Worm (Caenorhabditis elegans) whole organism, L3 larva: Measurements from ENCODE around the gene gpr-1.
A peak's percentile ranks its signal among the peaks of the same experiment; 100 is the strongest.

Experiments used
- R02D3.7 ChIP-seq: fragments of 150-350 bp; optimal IDR thresholded peaks from 2 replicates; lab custom pipeline; 2014; ENCODE audit warnings: missing biosample characterization, missing genetic modification characterization
- ZK546.5 ChIP-seq: sonication (generic microtip); optimal IDR thresholded peaks from 2 replicates; lab custom pipeline; 2017; ENCODE audit warnings: missing biosample characterization, missing genetic modification characterization
- aly-2 ChIP-seq: fragments of 150-350 bp; optimal IDR thresholded peaks from 2 replicates; lab custom pipeline; 2014; ENCODE audit warnings: missing biosample characterization, missing genetic modification characterization
- ama-1 ChIP-seq: fragments of 150-350 bp; optimal IDR thresholded peaks from 2 replicates; lab custom pipeline; 2018
- ceh-16 ChIP-seq: sonication (generic microtip); optimal IDR thresholded peaks from 2 replicates; lab custom pipeline; 2017; ENCODE audit warnings: missing biosample characterization, missing genetic modification characterization
- ceh-28 ChIP-seq: fragments of 150-350 bp; optimal IDR thresholded peaks from 2 replicates; lab custom pipeline; 2014; ENCODE audit warnings: missing biosample characterization, missing genetic modification reagents, missing genetic modification characterization
- ceh-82 ChIP-seq: fragments of 150-350 bp; optimal IDR thresholded peaks from 2 replicates; lab custom pipeline; 2014; ENCODE audit warnings: missing biosample characterization, missing genetic modification characterization
- ceh-9 ChIP-seq: sonication (generic microtip); optimal IDR thresholded peaks from 2 replicates; lab custom pipeline; 2018; ENCODE audit warnings: missing biosample characterization, missing genetic modification characterization
- daf-12 ChIP-seq: fragments of 150-350 bp; optimal IDR thresholded peaks from 2 replicates; lab custom pipeline; 2014; ENCODE audit warnings: missing biosample characterization, missing genetic modification reagents, missing genetic modification characterization
- egl-27 ChIP-seq: sonication (generic microtip); optimal IDR thresholded peaks from 4 replicates; lab custom pipeline; 2017; ENCODE audit warnings: missing biosample characterization, missing genetic modification reagents, missing genetic modification characterization
- egl-5 ChIP-seq: fragments of 150-350 bp; optimal IDR thresholded peaks from 2 replicates; lab custom pipeline; 2017; ENCODE audit warnings: missing biosample characterization, missing genetic modification reagents, missing genetic modification characterization, inconsistent platforms
- elt-1 ChIP-seq: fragments of 150-350 bp; optimal IDR thresholded peaks from 2 replicates; lab custom pipeline; 2014; ENCODE audit warnings: missing biosample characterization, missing genetic modification characterization
- elt-2 ChIP-seq: sonication (generic microtip); optimal IDR thresholded peaks from 2 replicates; lab custom pipeline; 2016; ENCODE audit warnings: missing genetic modification reagents, mild to moderate bottlenecking, missing genetic modification characterization, missing compliant biosample characterization
- elt-3 ChIP-seq, 3 experiments: fragments of 150-350 bp in 1 of 3; sonication (generic microtip) in 2 of 3; optimal IDR thresholded peaks; 2 replicates in 2 of 3; 4 replicates in 1 of 3; lab custom pipeline; 2014 to 2017; ENCODE audit warnings: missing biosample characterization in 3 of 3, missing genetic modification characterization in 3 of 3
- eor-1 ChIP-seq, 2 experiments: fragments of 150-350 bp; optimal IDR thresholded peaks; 2 replicates each; lab custom pipeline; 2014 to 2018; ENCODE audit warnings: missing biosample characterization in 2 of 2, missing genetic modification characterization in 2 of 2
- fkh-10 ChIP-seq: sonication (generic microtip); optimal IDR thresholded peaks from 2 replicates; lab custom pipeline; 2017; ENCODE audit warnings: missing biosample characterization, missing genetic modification reagents, missing genetic modification characterization
- fkh-2 ChIP-seq: fragments of 150-350 bp; optimal IDR thresholded peaks from 2 replicates; lab custom pipeline; 2014; ENCODE audit warnings: missing biosample characterization, missing genetic modification reagents, missing genetic modification characterization
- fos-1 ChIP-seq: fragments of 150-350 bp; optimal IDR thresholded peaks from 2 replicates; lab custom pipeline; 2014; ENCODE audit warnings: missing biosample characterization, missing genetic modification characterization
- hmg-11 ChIP-seq: sonication (generic microtip); optimal IDR thresholded peaks from 2 replicates; lab custom pipeline; 2016; ENCODE audit warnings: missing genetic modification characterization, missing compliant biosample characterization
- jun-1 ChIP-seq: fragments of 150-350 bp; optimal IDR thresholded peaks from 2 replicates; lab custom pipeline; 2014; ENCODE audit warnings: missing biosample characterization, missing genetic modification reagents, missing genetic modification characterization
- lin-15B ChIP-seq: fragments of 150-350 bp; optimal IDR thresholded peaks from 2 replicates; lab custom pipeline; 2014; ENCODE audit warnings: missing biosample characterization, missing genetic modification characterization
- lin-39 ChIP-seq: fragments of 150-350 bp; optimal IDR thresholded peaks from 2 replicates; lab custom pipeline; 2018; ENCODE audit warnings: missing biosample characterization, missing genetic modification reagents, missing genetic modification characterization
- lsy-12 ChIP-seq: sonication (generic microtip); optimal IDR thresholded peaks from 2 replicates; lab custom pipeline; 2016; ENCODE audit warnings: mild to moderate bottlenecking, missing genetic modification characterization, missing compliant biosample characterization
- mdl-1 ChIP-seq: fragments of 150-350 bp; optimal IDR thresholded peaks from 2 replicates; lab custom pipeline; 2014; ENCODE audit warnings: missing biosample characterization, missing genetic modification characterization
- mml-1 ChIP-seq: fragments of 150-350 bp; sonication (generic microtip); optimal IDR thresholded peaks from 3 replicates; lab custom pipeline; 2014; ENCODE audit warnings: missing biosample characterization, missing genetic modification characterization
- nfya-1 ChIP-seq: sonication (generic microtip); optimal IDR thresholded peaks from 2 replicates; lab custom pipeline; 2017; ENCODE audit warnings: missing genetic modification characterization, mild to moderate bottlenecking, missing compliant biosample characterization, antibody characterized with exemption, moderate library complexity; ENCODE audit not compliant: insufficient read depth
- nhr-11 ChIP-seq: fragments of 150-350 bp; optimal IDR thresholded peaks from 2 replicates; lab custom pipeline; 2014; ENCODE audit warnings: missing biosample characterization, missing genetic modification characterization
- nhr-12 ChIP-seq: fragments of 150-350 bp; optimal IDR thresholded peaks from 2 replicates; lab custom pipeline; 2014; ENCODE audit warnings: missing biosample characterization, missing genetic modification characterization
- nhr-23 ChIP-seq: fragments of 150-350 bp; optimal IDR thresholded peaks from 2 replicates; lab custom pipeline; 2014; ENCODE audit warnings: missing biosample characterization, missing genetic modification reagents, missing genetic modification characterization
- nhr-237 ChIP-seq: fragments of 150-350 bp; optimal IDR thresholded peaks from 2 replicates; lab custom pipeline; 2014; ENCODE audit warnings: missing biosample characterization, missing genetic modification characterization
- nhr-25 ChIP-seq: sonication (generic microtip); optimal IDR thresholded peaks from 2 replicates; lab custom pipeline; 2017; ENCODE audit warnings: missing biosample characterization, missing genetic modification characterization
- nhr-28 ChIP-seq: fragments of 150-350 bp; optimal IDR thresholded peaks from 2 replicates; lab custom pipeline; 2014; ENCODE audit warnings: missing biosample characterization, missing genetic modification characterization
- nhr-43 ChIP-seq: sonication (generic microtip); optimal IDR thresholded peaks from 2 replicates; lab custom pipeline; 2016; ENCODE audit warnings: mild to moderate bottlenecking, missing genetic modification characterization, missing compliant biosample characterization; ENCODE audit not compliant: poor library complexity, severe bottlenecking
- nhr-67 ChIP-seq: fragments of 150-350 bp; optimal IDR thresholded peaks from 2 replicates; lab custom pipeline; 2014; ENCODE audit warnings: missing biosample characterization, missing genetic modification characterization
- nhr-76 ChIP-seq: fragments of 150-350 bp; sonication (generic microtip); optimal IDR thresholded peaks from 5 replicates; lab custom pipeline; 2014; ENCODE audit warnings: missing biosample characterization, missing genetic modification characterization
- nhr-77 ChIP-seq: fragments of 150-350 bp; optimal IDR thresholded peaks from 2 replicates; lab custom pipeline; 2014; ENCODE audit warnings: missing biosample characterization, missing genetic modification characterization
- pha-4 ChIP-seq: fragments of 150-350 bp; optimal IDR thresholded peaks from 2 replicates; lab custom pipeline; 2014; ENCODE audit warnings: missing biosample characterization, missing genetic modification reagents, missing genetic modification characterization
- pqm-1 ChIP-seq: fragments of 150-350 bp; optimal IDR thresholded peaks from 2 replicates; lab custom pipeline; 2017; ENCODE audit warnings: missing biosample characterization, missing genetic modification characterization, inconsistent platforms
- sea-2 ChIP-seq: fragments of 150-350 bp; sonication (generic microtip); optimal IDR thresholded peaks from 4 replicates; lab custom pipeline; 2014; ENCODE audit warnings: missing biosample characterization, missing genetic modification reagents, missing genetic modification characterization
- skn-1 ChIP-seq: fragments of 150-350 bp; optimal IDR thresholded peaks from 2 replicates; lab custom pipeline; 2014; ENCODE audit warnings: missing biosample characterization, missing genetic modification characterization
- snpc-4 ChIP-seq: fragments of 150-350 bp; optimal IDR thresholded peaks from 2 replicates; lab custom pipeline; 2014; ENCODE audit warnings: missing biosample characterization, missing genetic modification characterization
- tbx-2 ChIP-seq: sonication (generic microtip); optimal IDR thresholded peaks from 2 replicates; lab custom pipeline; 2016; ENCODE audit warnings: mild to moderate bottlenecking, missing genetic modification characterization, missing compliant biosample characterization
- unc-39 ChIP-seq: sonication (generic microtip); optimal IDR thresholded peaks from 4 replicates; lab custom pipeline; 2017; ENCODE audit warnings: missing biosample characterization, missing genetic modification characterization
- unc-62 ChIP-seq: fragments of 150-350 bp; sonication (generic microtip); optimal IDR thresholded peaks from 4 replicates; lab custom pipeline; 2014; ENCODE audit warnings: missing biosample characterization, missing genetic modification reagents, missing genetic modification characterization
- zag-1 ChIP-seq: fragments of 150-350 bp; optimal IDR thresholded peaks from 2 replicates; lab custom pipeline; 2014; ENCODE audit warnings: missing biosample characterization, missing genetic modification characterization
- ztf-11 ChIP-seq: fragments of 150-350 bp; optimal IDR thresholded peaks from 2 replicates; lab custom pipeline; 2014; ENCODE audit warnings: missing biosample characterization, missing genetic modification characterization
- ztf-4 ChIP-seq: fragments of 150-350 bp; optimal IDR thresholded peaks from 2 replicates; lab custom pipeline; 2014; ENCODE audit warnings: missing biosample characterization, missing genetic modification characterization

gpr-1 gene

ce11 chrIII:8657676-8658366 is 29.1 kb downstream of the gpr-1 start:
- no peak for TF ChIP-seq nhr-43
- TF ChIP-seq ztf-4 (tag; lab: Kevin White, UChicago) = no peak
- no peak for TF ChIP-seq egl-27 (tag; lab: Kevin White, UChicago)
- TF ChIP-seq nhr-237 = no peak
- TF ChIP-seq fkh-2 = no peak
- TF ChIP-seq ceh-16 = no peak
- TF ChIP-seq nhr-25 = no peak
- no peak for TF ChIP-seq lsy-12
- TF ChIP-seq zag-1 (tag; lab: Kevin White, UChicago) = no peak
- TF ChIP-seq nhr-77 (tag; lab: Kevin White, UChicago) = no peak
- no peak for TF ChIP-seq ceh-28 (tag; lab: Kevin White, UChicago)
- no peak for TF ChIP-seq ceh-82 (tag; lab: Kevin White, UChicago)
- no peak for TF ChIP-seq hmg-11 (tag; lab: Kevin White, UChicago)
- TF ChIP-seq, all 47 proteins: peak for 0

ce11 chrIII:8658367-8658761 is 29.6 kb downstream of the gpr-1 start:
- TF ChIP-seq fkh-10 = no peak
- TF ChIP-seq fkh-2 = peak; percentile 25
- no peak for TF ChIP-seq nhr-237
- peak; percentile 79 for TF ChIP-seq ceh-28 (tag; lab: Kevin White, UChicago)
- TF ChIP-seq elt-1 (tag; lab: Kevin White, UChicago) = peak; percentile 85
- TF ChIP-seq ceh-82 (tag; lab: Kevin White, UChicago) = no peak
- no peak for TF ChIP-seq nhr-67 (tag; lab: Kevin White, UChicago)
- TF ChIP-seq nfya-1 (tag; lab: Kevin White, UChicago) = peak; percentile 85
- peak in 1 of 3 experiments; percentile 90 for TF ChIP-seq elt-3 (tag; optimal IDR thresholded peaks at IDR 0.05; lab: Kevin White, UChicago)
- peak; percentile 93 for TF ChIP-seq nhr-43
- TF ChIP-seq nhr-25 = peak; percentile 92
- TF ChIP-seq ceh-9 (tag; lab: Kevin White, UChicago) = no peak
- TF ChIP-seq ama-1 (lab: Kevin White, UChicago) = peak; percentile 90
- TF ChIP-seq jun-1 = peak; percentile 89
- TF ChIP-seq hmg-11 (tag; lab: Kevin White, UChicago) = peak; percentile 37
- no peak for TF ChIP-seq fos-1
- TF ChIP-seq nhr-12 (tag; lab: Kevin White, UChicago) = no peak
- TF ChIP-seq ceh-16 = no peak
- TF ChIP-seq nhr-11 (tag; lab: Kevin White, UChicago) = peak; percentile 78
- TF ChIP-seq snpc-4 (tag; lab: Kevin White, UChicago) = peak; percentile 74
- TF ChIP-seq mdl-1 (tag; lab: Kevin White, UChicago) = peak; percentile 78
- TF ChIP-seq ztf-4 (tag; lab: Kevin White, UChicago) = peak; percentile 66
- no peak for TF ChIP-seq zag-1 (tag; lab: Kevin White, UChicago)
- peak; percentile 88 for TF ChIP-seq lin-39 (tag; lab: Kevin White, UChicago)
- TF ChIP-seq nhr-28 = no peak
- TF ChIP-seq nhr-76 (tag; lab: Kevin White, UChicago) = peak; percentile 46
- peak; percentile 58 for TF ChIP-seq egl-27 (tag; lab: Kevin White, UChicago)
- TF ChIP-seq eor-1 (tag; optimal IDR thresholded peaks at IDR 0.05; lab: Kevin White, UChicago) = peak in 1 of 2 experiments; percentile 32
- TF ChIP-seq egl-5 = peak; percentile 99
- TF ChIP-seq ztf-11 (tag; lab: Kevin White, UChicago) = no peak
- peak; percentile 96 for TF ChIP-seq nhr-23
- TF ChIP-seq nhr-77 (tag; lab: Kevin White, UChicago) = no peak
- TF ChIP-seq tbx-2 (tag; lab: Kevin White, UChicago) = peak; percentile 88
- TF ChIP-seq ZK546.5 (tag; lab: Kevin White, UChicago) = no peak
- no peak for TF ChIP-seq sea-2 (GFP tag; lab: Kevin White, UChicago)
- peak; percentile 80 for TF ChIP-seq skn-1
- no peak for TF ChIP-seq daf-12
- peak; percentile 98 for TF ChIP-seq pha-4
- TF ChIP-seq unc-62 = peak; percentile 84
- peak; percentile 89 for TF ChIP-seq lsy-12
- TF ChIP-seq unc-39 = no peak
- TF ChIP-seq aly-2 (tag; lab: Kevin White, UChicago) = no peak
- peak; percentile 52 for TF ChIP-seq lin-15B (tag; lab: Kevin White, UChicago)
- TF ChIP-seq pqm-1 (tag; lab: Kevin White, UChicago) = peak; percentile 82
- TF ChIP-seq mml-1 = peak; percentile 79
- TF ChIP-seq R02D3.7 (tag; lab: Kevin White, UChicago) = peak; percentile 33
- peak; percentile 98 for TF ChIP-seq elt-2 (tag; lab: Kevin White, UChicago)
